Worm (Caenorhabditis elegans): ENCODE results near the gene Y39B6A.27.

DNA sequence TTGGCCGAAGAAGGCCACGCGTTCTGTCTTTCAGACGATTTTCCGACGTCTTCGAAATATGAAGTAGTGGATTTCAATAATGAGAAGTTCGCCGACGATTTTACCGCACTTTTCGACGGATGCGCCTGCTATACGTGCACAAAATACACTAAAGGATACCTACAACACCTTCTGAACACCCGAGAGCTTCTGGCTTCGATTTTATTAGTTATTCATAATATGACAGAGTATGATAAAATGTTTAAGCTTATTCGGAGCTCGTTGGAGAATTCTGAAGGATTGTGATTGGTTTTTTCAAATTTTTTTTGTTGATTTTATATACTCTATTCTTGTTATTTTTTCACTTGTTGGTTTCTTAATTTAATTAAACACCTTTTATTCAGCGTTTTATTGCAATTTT, 31.0 kb upstream of the Y39B6A.27 start:
- TF ChIP-seq rnt-1 (tag; optimal IDR thresholded peaks at IDR 0.05) (no peak), zip-5 (tag; optimal IDR thresholded peaks at IDR 0.05) (no peak), pha-2 (tag; optimal IDR thresholded peaks at IDR 0.05) (no peak), ceh-19 (GFP tag; optimal IDR thresholded peaks at IDR 0.05) (no peak), ama-1 (optimal IDR thresholded peaks at IDR 0.05) (no peak), ceh-14 (tag; optimal IDR thresholded peaks at IDR 0.05) (no peak), pag-3 (tag; optimal IDR thresholded peaks at IDR 0.05; ENCODE audit: borderline replicate concordance) (no peak), dmd-4 (tag; optimal IDR thresholded peaks at IDR 0.05; ENCODE audit: borderline replicate concordance) (no peak), unc-42 (tag; optimal IDR thresholded peaks at IDR 0.05) (no peak), F13H6.1 (tag; optimal IDR thresholded peaks at IDR 0.05) (no peak), ceh-9 (tag; optimal IDR thresholded peaks at IDR 0.05) (no peak), pqm-1 (tag; optimal IDR thresholded peaks at IDR 0.05) (no peak), unc-55 (GFP tag; optimal IDR thresholded peaks at IDR 0.05) (no peak), tbx-7 (tag; optimal IDR thresholded peaks at IDR 0.05) (no peak)

Measured in whole organism, late embryonic.